Worm (Caenorhabditis elegans): ENCODE measurements around the gene eor-2.
A peak's percentile ranks its signal among the peaks of the same experiment; 100 is the strongest.

eor-2 gene

DNA sequence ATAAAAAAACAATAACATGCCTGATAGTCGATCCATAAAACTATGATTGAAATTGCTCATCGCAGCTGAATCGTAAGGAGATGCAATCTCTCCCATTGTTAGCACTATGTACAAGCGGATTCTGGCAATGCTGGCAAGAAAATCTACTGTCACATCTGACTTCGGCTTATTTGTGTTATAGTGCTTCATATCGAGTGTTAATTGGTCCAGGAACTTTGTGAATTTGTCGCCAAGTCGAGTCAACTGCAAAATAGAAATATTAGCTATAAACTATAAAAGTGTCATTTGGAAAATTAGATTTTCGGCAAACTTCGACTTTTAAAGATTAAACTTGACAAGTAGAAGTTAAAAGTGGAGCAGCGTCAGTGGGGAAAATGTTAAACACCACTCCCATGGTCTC is 18.5 kb upstream of the eor-2 start:
- TF ChIP-seq egl-27 (tag; optimal IDR thresholded peaks at IDR 0.05) (no peak), nhr-21 (tag; optimal IDR thresholded peaks at IDR 0.05) (peak; percentile 33)

DNA sequence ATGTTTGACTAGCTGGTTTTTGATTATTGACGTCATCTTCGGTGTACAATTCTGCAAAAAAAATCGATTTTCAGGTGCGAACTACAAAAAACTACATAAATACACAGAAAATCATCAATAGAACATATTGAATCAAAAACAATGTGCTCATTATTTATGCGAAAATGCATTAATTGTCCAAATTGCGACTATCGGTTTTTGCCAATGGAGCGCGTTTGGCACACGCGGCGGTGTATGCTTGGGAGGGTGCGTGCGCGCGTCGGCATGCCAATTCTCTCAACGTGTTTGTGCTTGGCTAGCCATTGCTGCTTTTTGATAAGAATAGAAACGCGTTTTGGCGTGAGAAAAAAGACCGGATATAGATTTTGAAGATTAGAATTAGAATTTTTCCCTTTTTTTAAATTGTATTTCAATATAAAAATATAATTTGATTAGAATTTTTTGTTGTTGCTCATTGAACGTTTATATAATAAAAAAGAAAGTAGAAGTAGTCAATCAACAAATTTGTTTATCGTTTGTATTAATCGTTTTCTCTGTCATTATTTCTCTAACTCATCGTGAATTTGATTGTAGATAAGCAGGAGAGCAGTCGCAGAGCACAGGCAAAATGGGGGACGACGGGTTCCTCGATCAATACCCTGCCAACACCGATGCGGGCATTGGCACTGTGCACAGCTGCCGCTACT is 13.6 kb upstream of the eor-2 start, which contains the start of the genes C44H4.4 and tap-1:
Gene C44H4.4 (minus strand): TSS at position 51 of the 686 bp plus-strand sequence.
Gene tap-1 (plus strand): TSS at position 574 of the 686 bp plus-strand sequence.
- TF ChIP-seq nhr-11 (tag; optimal IDR thresholded peaks at IDR 0.05): no peak
- TF ChIP-seq dmd-4 (tag; optimal IDR thresholded peaks at IDR 0.05): no peak
- TF ChIP-seq unc-39 (tag; optimal IDR thresholded peaks at IDR 0.05): no peak
- peak; percentile 78 for TF ChIP-seq unc-55 (GFP tag; optimal IDR thresholded peaks at IDR 0.05)
- TF ChIP-seq nhr-21 (tag; optimal IDR thresholded peaks at IDR 0.05): no peak
- TF ChIP-seq nhr-129 (tag; optimal IDR thresholded peaks at IDR 0.05): no peak
- peak; percentile 44 for TF ChIP-seq fos-1 (tag; optimal IDR thresholded peaks at IDR 0.05)
- TF ChIP-seq lin-11 (tag; optimal IDR thresholded peaks at IDR 0.05): peak; percentile 37
- TF ChIP-seq C34F6.9 (tag; optimal IDR thresholded peaks at IDR 0.05): peak; percentile 43
- TF ChIP-seq F13H6.1 (tag; optimal IDR thresholded peaks at IDR 0.05): peak; percentile 19
- TF ChIP-seq crh-2 (tag; optimal IDR thresholded peaks at IDR 0.05): peak; percentile 2
- TF ChIP-seq snpc-4 (tag; optimal IDR thresholded peaks at IDR 0.05): no peak
- peak in 1 of 2 experiments; percentile 9 for TF ChIP-seq lsy-2 (tag; optimal IDR thresholded peaks at IDR 0.05)

DNA sequence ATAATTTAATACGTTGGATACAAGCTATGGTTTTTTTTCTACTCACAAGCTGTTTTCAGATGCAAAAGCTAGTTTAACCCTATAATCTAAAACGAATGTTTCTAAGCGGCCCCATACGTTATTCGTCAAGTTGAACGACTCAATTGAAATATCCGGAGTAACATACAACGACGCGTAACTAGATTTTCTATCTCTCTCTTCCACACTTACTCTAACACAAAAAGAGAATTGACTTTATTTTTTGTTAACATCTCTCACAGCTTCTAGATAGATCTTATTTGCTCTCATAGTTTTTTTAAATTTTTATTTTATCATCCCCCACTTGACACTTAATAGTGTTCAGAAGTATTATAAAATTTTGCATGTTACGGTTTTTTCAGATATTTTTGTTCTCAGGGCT is 9.6 kb upstream of the eor-2 start:
- TF ChIP-seq nhr-25 (tag; optimal IDR thresholded peaks at IDR 0.05) (no peak), sem-4 (tag; optimal IDR thresholded peaks at IDR 0.05) (peak; percentile 8), nhr-10 (tag; optimal IDR thresholded peaks at IDR 0.05) (no peak)

DNA sequence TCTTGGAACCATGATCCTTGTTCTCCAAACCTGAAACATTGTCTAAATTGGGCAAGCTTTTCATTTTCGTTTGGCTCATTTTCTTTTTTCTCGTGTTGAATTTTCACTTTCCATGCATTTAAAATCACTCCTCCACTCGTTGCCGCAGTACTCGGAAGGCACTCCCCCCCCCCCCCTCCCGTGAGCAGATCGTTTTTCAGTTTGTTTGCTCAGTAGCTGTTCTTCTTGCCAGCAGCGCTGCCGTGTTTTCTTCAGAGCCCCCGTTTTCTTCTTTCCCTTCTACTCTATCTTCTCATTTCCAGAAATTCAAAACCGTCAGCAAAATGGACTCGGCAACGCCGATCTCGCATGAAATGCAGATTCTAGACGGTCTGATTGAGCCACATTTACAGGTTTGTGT is 8.0 kb upstream of the eor-2 start, which contains the start of gene C44H4.8:
Gene C44H4.8 (plus strand): TSS at position 301 of the 400 bp plus-strand sequence.
- TF ChIP-seq nhr-6 (tag; optimal IDR thresholded peaks at IDR 0.05): no peak
- TF ChIP-seq alr-1 (tag; optimal IDR thresholded peaks at IDR 0.05): no peak

DNA sequence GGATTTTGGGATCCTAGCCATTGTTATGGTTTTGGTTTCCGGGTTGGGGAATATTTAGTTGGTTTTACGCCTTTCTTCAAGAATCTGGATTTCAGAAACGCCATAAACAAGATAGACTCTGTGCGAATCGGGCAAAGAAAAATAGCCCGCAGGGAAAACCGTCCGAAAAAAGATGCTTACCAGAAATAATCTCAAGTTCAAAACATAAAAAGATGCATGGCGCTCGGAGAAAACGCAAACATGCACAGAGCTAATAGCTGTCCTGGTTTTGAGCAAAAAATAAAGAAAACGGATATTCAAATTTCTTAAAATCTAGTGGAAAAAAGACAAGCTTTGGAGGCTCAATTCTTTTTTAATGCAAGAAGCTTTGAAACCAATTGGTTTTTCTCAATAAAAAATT is 3.6 kb upstream of the eor-2 start, which contains the start of gene C44H4.6:
Gene C44H4.6 (minus strand): TSS at position 101 of the 400 bp plus-strand sequence.
- TF ChIP-seq alr-1 (tag; optimal IDR thresholded peaks at IDR 0.05): no peak
- TF ChIP-seq fos-1 (tag; optimal IDR thresholded peaks at IDR 0.05): no peak
- TF ChIP-seq C34F6.9 (tag; optimal IDR thresholded peaks at IDR 0.05): no peak
- no peak for TF ChIP-seq lin-13 (GFP tag; optimal IDR thresholded peaks at IDR 0.05)
- no peak for TF ChIP-seq mbf-1 (tag; optimal IDR thresholded peaks at IDR 0.05)
- no peak for TF ChIP-seq nhr-77 (tag; optimal IDR thresholded peaks at IDR 0.05)
- TF ChIP-seq ZK546.5 (tag; optimal IDR thresholded peaks at IDR 0.05): no peak
- TF ChIP-seq unc-62 (GFP tag; optimal IDR thresholded peaks at IDR 0.05): no peak
- no peak for TF ChIP-seq nhr-23 (tag; optimal IDR thresholded peaks at IDR 0.05)
- TF ChIP-seq nhr-25 (tag; optimal IDR thresholded peaks at IDR 0.05): no peak
- TF ChIP-seq ceh-16 (tag; optimal IDR thresholded peaks at IDR 0.05): no peak
- TF ChIP-seq elt-1 (tag; optimal IDR thresholded peaks at IDR 0.05): no peak
- no peak for TF ChIP-seq nhr-129 (tag; optimal IDR thresholded peaks at IDR 0.05)
- TF ChIP-seq nhr-11 (tag; optimal IDR thresholded peaks at IDR 0.05): no peak
- TF ChIP-seq peb-1 (tag; optimal IDR thresholded peaks at IDR 0.05): no peak

DNA sequence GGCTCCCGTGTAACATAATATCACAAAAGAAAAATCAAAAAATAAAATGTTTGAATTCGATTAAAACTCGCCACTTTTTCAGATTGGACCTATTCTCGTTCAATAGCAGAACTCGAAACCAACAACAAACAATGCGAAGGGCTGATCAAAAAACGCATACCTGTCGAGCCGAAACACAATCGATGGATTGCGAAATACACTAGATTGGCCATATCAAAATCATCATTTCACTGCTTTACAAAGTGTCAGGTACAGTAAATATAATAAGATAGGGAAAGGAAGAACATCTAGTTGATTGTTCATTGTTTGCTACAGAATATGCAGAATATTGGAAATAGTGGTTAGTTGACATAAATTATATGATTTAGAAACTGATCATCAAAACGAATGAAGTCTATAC is 5.0 kb downstream of the eor-2 start:
- TF ChIP-seq ztf-1 (GFP tag; conservative IDR thresholded peaks at IDR 0.05) (no peak), crh-2 (tag; optimal IDR thresholded peaks at IDR 0.05) (no peak), ztf-4 (tag; optimal IDR thresholded peaks at IDR 0.05) (no peak), elt-3 (tag; optimal IDR thresholded peaks at IDR 0.05) (no peak), unc-62 (GFP tag; optimal IDR thresholded peaks at IDR 0.05) (no peak), unc-39 (tag; optimal IDR thresholded peaks at IDR 0.05) (no peak)

All from whole organism, L2 larva.